Fruit fly (Drosophila melanogaster) whole organism, embryonic: ENCODE data around the gene lectin-37Da.

Experiments used
- Atf6 ChIP-seq: fragments of 200-800 bp; sonication (Bioruptor generic); IDR thresholded peaks from 2 replicates; pipeline ENCODE4 v1.3.6; 2022; ENCODE audit warnings: missing biosample characterization, missing genetic modification characterization
- CG10959 ChIP-seq: fragments of 200-800 bp; sonication (Bioruptor generic); IDR thresholded peaks from 2 replicates; pipeline ENCODE4 v1.3.6; 2022; ENCODE audit warnings: missing biosample characterization, missing genetic modification characterization
- CG11695 ChIP-seq: fragments of 200-800 bp; sonication (Bioruptor generic); IDR thresholded peaks from 3 replicates; pipeline ENCODE4 v1.3.6; 2022; ENCODE audit warnings: missing biosample characterization, missing genetic modification characterization
- CG12769 ChIP-seq: fragments of 200-800 bp; sonication (Bioruptor generic); optimal IDR thresholded peaks from 2 replicates; lab custom pipeline; 2019; ENCODE audit warnings: missing biosample characterization, mild to moderate bottlenecking, missing genetic modification characterization, moderate library complexity
- CG13287 ChIP-seq: fragments of 200-800 bp; sonication (Bioruptor generic); IDR thresholded peaks from 2 replicates; pipeline ENCODE4 v1.3.6; 2022; ENCODE audit warnings: missing biosample characterization, missing genetic modification characterization; ENCODE audit not compliant: partially characterized antibody
- CG13775 ChIP-seq: fragments of 200-800 bp; sonication (Bioruptor generic); optimal IDR thresholded peaks from 3 replicates; lab custom pipeline; 2017; ENCODE audit warnings: missing biosample characterization, mild to moderate bottlenecking, missing genetic modification characterization
- CG14441 ChIP-seq: fragments of 200-800 bp; sonication (Bioruptor generic); IDR thresholded peaks from 2 replicates; pipeline ENCODE4 v1.3.6; 2022; ENCODE audit warnings: missing biosample characterization, missing genetic modification characterization
- CG14710 ChIP-seq: fragments of 200-800 bp; sonication (Bioruptor generic); optimal IDR thresholded peaks from 3 replicates; lab custom pipeline; 2019; ENCODE audit warnings: missing biosample characterization, mild to moderate bottlenecking, missing genetic modification characterization, moderate library complexity
- CG16863 ChIP-seq: fragments of 200-800 bp; sonication (Bioruptor generic); optimal IDR thresholded peaks from 3 replicates; lab custom pipeline; 2016; ENCODE audit warnings: missing biosample characterization, missing genetic modification characterization
- CG17829 ChIP-seq: fragments of 200-800 bp; optimal IDR thresholded peaks from 2 replicates; lab custom pipeline; 2019; ENCODE audit warnings: missing biosample characterization, mild to moderate bottlenecking, missing genetic modification characterization, moderate library complexity
- CG30020 ChIP-seq: fragments of 200-800 bp; optimal IDR thresholded peaks from 2 replicates; lab custom pipeline; 2019; ENCODE audit warnings: missing biosample characterization, mild to moderate bottlenecking, missing genetic modification characterization, moderate library complexity
- CG31388 ChIP-seq: fragments of 200-800 bp; sonication (Bioruptor generic); optimal IDR thresholded peaks from 2 replicates; lab custom pipeline; 2016; ENCODE audit warnings: missing biosample characterization, missing genetic modification characterization
- CG33557 ChIP-seq: fragments of 200-800 bp; sonication (Bioruptor generic); optimal IDR thresholded peaks from 2 replicates; lab custom pipeline; 2019; ENCODE audit warnings: missing biosample characterization, mild to moderate bottlenecking, missing genetic modification characterization, moderate library complexity
- CG5953 ChIP-seq: fragments of 200-800 bp; sonication (Bioruptor generic); IDR thresholded peaks from 2 replicates; pipeline ENCODE4 v1.3.6; 2022; ENCODE audit warnings: missing biosample characterization, missing genetic modification characterization
- CG6654 ChIP-seq: fragments of 200-800 bp; sonication (Bioruptor generic); optimal IDR thresholded peaks from 2 replicates; lab custom pipeline; 2017; ENCODE audit warnings: missing biosample characterization, mild to moderate bottlenecking, missing genetic modification characterization
- CG7963 ChIP-seq: fragments of 200-800 bp; sonication (Bioruptor generic); IDR thresholded peaks from 3 replicates; pipeline ENCODE4 v1.3.6; 2022; ENCODE audit warnings: missing biosample characterization, missing genetic modification characterization; ENCODE audit not compliant: partially characterized antibody
- CG7987 ChIP-seq: fragments of 200-800 bp; sonication (Bioruptor generic); optimal IDR thresholded peaks from 2 replicates; lab custom pipeline; 2018; ENCODE audit warnings: missing biosample characterization, mild to moderate bottlenecking, missing genetic modification characterization, moderate library complexity
- CG8290 ChIP-seq, 3 experiments: fragments of 200-800 bp; sonication (Bioruptor generic); optimal IDR thresholded peaks; 2 replicates each; lab custom pipeline; 2016 to 2019; ENCODE audit warnings: missing biosample characterization in 3 of 3, missing genetic modification characterization in 3 of 3, mild to moderate bottlenecking in 2 of 3, moderate library complexity in 1 of 3
- CG8359 ChIP-seq: fragments of 200-800 bp; sonication (Bioruptor generic); optimal IDR thresholded peaks from 2 replicates; lab custom pipeline; 2017; ENCODE audit warnings: missing biosample characterization, mild to moderate bottlenecking, missing genetic modification characterization, borderline replicate concordance
- CG8924 ChIP-seq: fragments of 200-800 bp; optimal IDR thresholded peaks from 3 replicates; lab custom pipeline; 2019; ENCODE audit warnings: missing biosample characterization, mild to moderate bottlenecking, missing genetic modification characterization, moderate library complexity
- Dek ChIP-seq: fragments of 200-800 bp; sonication (Bioruptor generic); optimal IDR thresholded peaks from 3 replicates; lab custom pipeline; 2019; ENCODE audit warnings: missing biosample characterization, mild to moderate bottlenecking, missing genetic modification characterization, moderate library complexity
- Dfd ChIP-seq, 2 experiments: fragments of >200 bp; optimal IDR thresholded peaks; 2 replicates each; lab custom pipeline; 2017; ENCODE audit warnings: missing biosample characterization in 2 of 2, missing genetic modification characterization in 2 of 2
- E2f1 ChIP-seq: fragments of 200-800 bp; sonication (Bioruptor generic); IDR thresholded peaks from 2 replicates; pipeline ENCODE4 v1.3.6; 2022; ENCODE audit warnings: missing biosample characterization, missing genetic modification characterization
- Fer1 ChIP-seq: fragments of 200-800 bp; sonication (Bioruptor generic); optimal IDR thresholded peaks from 2 replicates; lab custom pipeline; 2017; ENCODE audit warnings: missing biosample characterization, mild to moderate bottlenecking, missing genetic modification characterization
- H15 ChIP-seq: fragments of 200-800 bp; sonication (Bioruptor generic); IDR thresholded peaks from 3 replicates; pipeline ENCODE4 v1.3.6; 2022; ENCODE audit warnings: missing biosample characterization, missing genetic modification characterization
- HLH54F ChIP-seq: fragments of 200-800 bp; sonication (Bioruptor generic); optimal IDR thresholded peaks from 3 replicates; lab custom pipeline; 2016; ENCODE audit warnings: missing biosample characterization, missing genetic modification characterization
- Hr78 ChIP-seq, 2 experiments: fragments of 200-800 bp in 1 of 2; fragments of >200 bp in 1 of 2; sonication (Bioruptor generic) in 1 of 2; optimal IDR thresholded peaks; 2 replicates each; lab custom pipeline; 2017 to 2019; ENCODE audit warnings: missing biosample characterization in 2 of 2, missing genetic modification characterization in 2 of 2, mild to moderate bottlenecking in 1 of 2, moderate library complexity in 1 of 2
- MBD-R2 ChIP-seq: fragments of 200-800 bp; sonication (Bioruptor generic); IDR thresholded peaks from 2 replicates; pipeline ENCODE4 v1.3.6; 2022; ENCODE audit warnings: missing biosample characterization, missing genetic modification characterization
- MTF-1 ChIP-seq: fragments of 200-800 bp; sonication (Bioruptor generic); optimal IDR thresholded peaks from 2 replicates; lab custom pipeline; 2018; ENCODE audit warnings: missing biosample characterization, mild to moderate bottlenecking, missing genetic modification characterization, borderline replicate concordance
- NC2β ChIP-seq: fragments of 200-800 bp; sonication (Bioruptor generic); optimal IDR thresholded peaks from 2 replicates; lab custom pipeline; 2016; ENCODE audit warnings: missing biosample characterization, missing genetic modification characterization
- Rx ChIP-seq: fragments of 200-800 bp; sonication (Bioruptor generic); IDR thresholded peaks from 2 replicates; pipeline ENCODE4 v1.3.6; 2022; ENCODE audit warnings: missing biosample characterization, missing genetic modification characterization
- Spps ChIP-seq: fragments of 200-800 bp; sonication (Bioruptor generic); optimal IDR thresholded peaks from 2 replicates; lab custom pipeline; 2018; ENCODE audit warnings: missing biosample characterization, mild to moderate bottlenecking, missing genetic modification characterization
- Sry-δ ChIP-seq: fragments of 200-800 bp; sonication (Bioruptor generic); optimal IDR thresholded peaks from 2 replicates; lab custom pipeline; 2016; ENCODE audit warnings: missing biosample characterization, missing genetic modification characterization
- Trl ChIP-seq, 3 experiments: fragments of >200 bp in 2 of 3; fragments of 200-800 bp in 1 of 3; sonication (Bioruptor generic) in 1 of 3; optimal IDR thresholded peaks; 2 replicates in 1 of 3; 3 replicates in 2 of 3; lab custom pipeline; 2016 to 2017; ENCODE audit warnings: missing biosample characterization in 1 of 3, missing genetic modification characterization in 1 of 3
- crc ChIP-seq: fragments of 200-800 bp; sonication (Bioruptor generic); optimal IDR thresholded peaks from 2 replicates; lab custom pipeline; 2016; ENCODE audit warnings: missing biosample characterization, missing genetic modification characterization
- en ChIP-seq: fragments of 200-800 bp; sonication (Bioruptor generic); optimal IDR thresholded peaks from 2 replicates; lab custom pipeline; 2016; ENCODE audit warnings: missing biosample characterization, missing genetic modification characterization
- eyg ChIP-seq: fragments of 200-800 bp; sonication (Bioruptor generic); optimal IDR thresholded peaks from 3 replicates; lab custom pipeline; 2016; ENCODE audit warnings: missing biosample characterization, missing genetic modification characterization
- grau ChIP-seq: fragments of 200-800 bp; optimal IDR thresholded peaks from 3 replicates; lab custom pipeline; 2019; ENCODE audit warnings: missing biosample characterization, mild to moderate bottlenecking, missing genetic modification characterization, moderate library complexity
- gsb-n ChIP-seq: fragments of 200-800 bp; sonication (Bioruptor generic); optimal IDR thresholded peaks from 3 replicates; lab custom pipeline; 2018; ENCODE audit warnings: missing biosample characterization, mild to moderate bottlenecking, missing genetic modification characterization
- her ChIP-seq: fragments of 200-800 bp; sonication (Bioruptor generic); optimal IDR thresholded peaks from 2 replicates; lab custom pipeline; 2016; ENCODE audit warnings: missing biosample characterization, missing genetic modification characterization
- lbe ChIP-seq: fragments of 200-800 bp; sonication (Bioruptor generic); optimal IDR thresholded peaks from 2 replicates; lab custom pipeline; 2016; ENCODE audit warnings: missing biosample characterization, mild to moderate bottlenecking, missing genetic modification characterization
- mirr ChIP-seq: fragments of 200-800 bp; sonication (Bioruptor generic); optimal IDR thresholded peaks from 3 replicates; lab custom pipeline; 2018; ENCODE audit warnings: missing biosample characterization, mild to moderate bottlenecking, missing genetic modification characterization
- nmo ChIP-seq: fragments of 200-800 bp; sonication (Bioruptor generic); optimal IDR thresholded peaks from 2 replicates; lab custom pipeline; 2018; ENCODE audit warnings: missing biosample characterization, mild to moderate bottlenecking, missing genetic modification characterization, moderate library complexity
- onecut ChIP-seq: fragments of 200-800 bp; sonication (Bioruptor generic); IDR thresholded peaks from 2 replicates; pipeline ENCODE4 v1.3.6; 2022; ENCODE audit warnings: missing biosample characterization, missing genetic modification characterization
- pnt ChIP-seq: fragments of 200-800 bp; sonication (Bioruptor generic); optimal IDR thresholded peaks from 3 replicates; lab custom pipeline; 2016; ENCODE audit warnings: missing biosample characterization, missing genetic modification characterization
- ro ChIP-seq: fragments of 200-800 bp; sonication (Bioruptor generic); IDR thresholded peaks from 2 replicates; pipeline ENCODE4 v1.3.6; 2022; ENCODE audit warnings: missing biosample characterization, missing genetic modification characterization
- shn ChIP-seq: fragments of 200-800 bp; sonication (Bioruptor generic); optimal IDR thresholded peaks from 3 replicates; lab custom pipeline; 2016; ENCODE audit warnings: missing biosample characterization, missing genetic modification characterization
- sug ChIP-seq: fragments of 200-800 bp; optimal IDR thresholded peaks from 2 replicates; lab custom pipeline; 2019; ENCODE audit warnings: missing biosample characterization, mild to moderate bottlenecking, missing genetic modification characterization, moderate library complexity
- usp ChIP-seq: fragments of >200 bp; optimal IDR thresholded peaks from 2 replicates; lab custom pipeline; 2017; ENCODE audit warnings: missing biosample characterization, missing genetic modification characterization
- vvl ChIP-seq: fragments of 200-800 bp; sonication (Bioruptor generic); IDR thresholded peaks from 2 replicates; pipeline ENCODE4 v1.3.6; 2022; ENCODE audit warnings: missing biosample characterization, missing genetic modification characterization
- zen2 ChIP-seq: fragments of 200-800 bp; sonication (Bioruptor generic); IDR thresholded peaks from 3 replicates; pipeline ENCODE4 v1.3.6; 2022; ENCODE audit warnings: missing biosample characterization, missing genetic modification characterization; ENCODE audit not compliant: partially characterized antibody

Gene lectin-37Da

dm6 chr2L:19430343-19430742 is 12.2 kb downstream of the lectin-37Da start, which contains the start of gene RtcB (continued):
- TF ChIP-seq Hr78 (GFP tag; optimal IDR thresholded peaks at IDR 0.05; lab: Kevin White, UChicago) (no peak), MBD-R2 (peak; percentile 68), crc (no peak), CG31388 (no peak), eyg (GFP tag; lab: Kevin White, UChicago) (no peak), CG10959 (GFP tag; lab: Robert Waterston, UW) (no peak), Fer1 (GFP tag; lab: Kevin White, UChicago) (no peak), CG5953 (no peak), nmo (GFP tag; lab: Kevin White, UChicago) (peak; percentile 74), Dfd (GFP tag; optimal IDR thresholded peaks at IDR 0.05; lab: Kevin White, UChicago) (peak in 1 of 2 experiments; percentile 62), shn (no peak), mirr (GFP tag; lab: Kevin White, UChicago) (no peak), Atf6 (GFP tag; lab: Robert Waterston, UW) (no peak), CG14441 (GFP tag; lab: Robert Waterston, UW) (no peak), zen2 (GFP tag; lab: Robert Waterston, UW) (peak; percentile 92), CG14710 (peak; percentile 67), usp (GFP tag; lab: Kevin White, UChicago) (no peak), lbe (GFP tag; lab: Kevin White, UChicago) (peak; percentile 12), CG11695 (no peak), her (no peak), CG33557 (GFP tag; lab: Kevin White, UChicago) (no peak), Rx (GFP tag; lab: Robert Waterston, UW) (no peak), CG12769 (tag; lab: Kevin White, UChicago) (peak; percentile 21), NC2β (GFP tag; lab: Kevin White, UChicago) (no peak), grau (tag; lab: Kevin White, UChicago) (peak; percentile 9), CG7963 (GFP tag; lab: Robert Waterston, UW) (peak; percentile 94), CG30020 (tag; lab: Kevin White, UChicago) (peak; percentile 18), CG17829 (peak; percentile 18), CG6654 (GFP tag; lab: Kevin White, UChicago) (no peak), ro (GFP tag; lab: Robert Waterston, UW) (no peak), sug (tag; lab: Kevin White, UChicago) (peak; percentile 12), vvl (no peak; the same call in 1 of the 2 replicates), Sry-δ (GFP tag; lab: Kevin White, UChicago) (peak; percentile 75), CG13775 (no peak), Dek (tag; lab: Kevin White, UChicago) (peak; percentile 16), H15 (no peak), CG7987 (no peak), E2f1 (GFP tag; lab: Robert Waterston, UW) (no peak), HLH54F (no peak), CG8359 (GFP tag; lab: Kevin White, UChicago) (no peak), MTF-1 (GFP tag; lab: Kevin White, UChicago) (no peak), Spps (tag; lab: Kevin White, UChicago) (no peak), gsb-n (tag; lab: Kevin White, UChicago) (no peak), Trl (optimal IDR thresholded peaks at IDR 0.05; lab: Kevin White, UChicago) (no peak), Trl (GFP tag; optimal IDR thresholded peaks at IDR 0.05; lab: Kevin White, UChicago) (no peak), CG8290 (GFP tag; optimal IDR thresholded peaks at IDR 0.05; lab: Kevin White, UChicago) (peak; percentile 8), CG8290 (tag; optimal IDR thresholded peaks at IDR 0.05; lab: Kevin White, UChicago) (peak in 1 of 2 experiments; percentile 31), en (GFP tag; lab: Kevin White, UChicago) (no peak), CG16863 (GFP tag; lab: Kevin White, UChicago) (no peak), onecut (no peak), CG13287 (peak; percentile 97), CG8924 (tag; lab: Kevin White, UChicago) (no peak), pnt (no peak)
